Worm (Caenorhabditis elegans) whole organism, L1 larva: ENCODE data around the gene F56D2.8.

Experiments
- egl-27 ChIP-seq, 2 experiments: fragments of 150-350 bp in 1 of 2; sonication (generic microtip); optimal IDR thresholded peaks; 3 replicates each; lab custom pipeline; 2017 to 2018; ENCODE audit warnings: missing biosample characterization in 2 of 2, missing genetic modification characterization in 2 of 2, missing genetic modification reagents in 2 of 2
- elt-2 ChIP-seq: sonication (generic microtip); optimal IDR thresholded peaks from 2 replicates; lab custom pipeline; 2016; ENCODE audit warnings: missing genetic modification characterization, mild to moderate bottlenecking, inconsistent platforms, missing compliant biosample characterization, missing genetic modification reagents

ce11 chrIII:5564325-5564724 is 18.3 kb downstream of the F56D2.8 start:
- TF ChIP-seq elt-2 (no peak), egl-27 (tag; optimal IDR thresholded peaks at IDR 0.05; lab: Kevin White, UChicago) (no peak)
